Fruit fly (Drosophila melanogaster) whole organism, adult: Measurements from ENCODE around the gene CG32263.

ENCODE experiments used
- CG11617 ChIP-seq: fragments of 200-800 bp; sonication (Bioruptor generic); optimal IDR thresholded peaks from 2 replicates; lab custom pipeline; 2017; ENCODE audit warnings: mild to moderate bottlenecking, missing biosample characterization, missing genetic modification reagents, missing genetic modification characterization
- CG14711 ChIP-seq: fragments of 200-800 bp; sonication (Bioruptor generic); optimal IDR thresholded peaks from 2 replicates; lab custom pipeline; 2018; ENCODE audit warnings: missing biosample characterization, mild to moderate bottlenecking, missing genetic modification characterization, moderate library complexity
- CG5204 ChIP-seq: fragments of 200-800 bp; sonication (Bioruptor generic); optimal IDR thresholded peaks from 2 replicates; lab custom pipeline; 2016; ENCODE audit warnings: missing biosample characterization, missing genetic modification characterization
- CG7045 ChIP-seq: fragments of 200-800 bp; sonication (Bioruptor generic); optimal IDR thresholded peaks from 2 replicates; lab custom pipeline; 2017; ENCODE audit warnings: missing biosample characterization, mild to moderate bottlenecking, missing genetic modification characterization
- CG7101 ChIP-seq: fragments of 200-800 bp; sonication (Bioruptor generic); optimal IDR thresholded peaks from 2 replicates; lab custom pipeline; 2018; ENCODE audit warnings: missing biosample characterization, mild to moderate bottlenecking, missing genetic modification characterization, moderate library complexity
- Clk ChIP-seq: fragments of 200-800 bp; sonication (Bioruptor generic); optimal IDR thresholded peaks from 2 replicates; lab custom pipeline; 2017; ENCODE audit warnings: missing biosample characterization, missing genetic modification characterization
- bab1 ChIP-seq: fragments of 200-800 bp; sonication (Bioruptor generic); optimal IDR thresholded peaks from 3 replicates; lab custom pipeline; 2019; ENCODE audit warnings: missing biosample characterization, mild to moderate bottlenecking, missing genetic modification characterization, moderate library complexity
- cnc ChIP-seq, 2 experiments: fragments of >200 bp; optimal IDR thresholded peaks; 2 replicates each; lab custom pipeline; 2017
- ovo ChIP-seq: fragments of 200-800 bp; sonication (Bioruptor generic); optimal IDR thresholded peaks from 2 replicates; lab custom pipeline; 2016; ENCODE audit warnings: missing biosample characterization, missing genetic modification characterization
- tj ChIP-seq: fragments of 200-800 bp; sonication (Bioruptor generic); optimal IDR thresholded peaks from 3 replicates; lab custom pipeline; 2017; ENCODE audit warnings: missing biosample characterization, mild to moderate bottlenecking, missing genetic modification characterization, moderate library complexity
- toe ChIP-seq: fragments of 200-800 bp; sonication (Bioruptor generic); optimal IDR thresholded peaks from 2 replicates; lab custom pipeline; 2016; ENCODE audit warnings: missing biosample characterization, missing genetic modification characterization

dm6 chr3L:3855194-3855980 is 44.5 kb upstream of the CG32263 start:
- TF ChIP-seq CG7045 (GFP tag; lab: Kevin White, UChicago) (no peak), tj (no peak), CG5204 (GFP tag; lab: Kevin White, UChicago) (no peak), cnc (optimal IDR thresholded peaks at IDR 0.05; lab: Kevin White, UChicago) (no peak), bab1 (GFP tag; lab: Kevin White, UChicago) (no peak), Clk (GFP tag; lab: Kevin White, UChicago) (no peak), CG7101 (tag; lab: Kevin White, UChicago) (no peak), ovo (no peak), toe (GFP tag; lab: Kevin White, UChicago) (no peak), CG14711 (tag; lab: Kevin White, UChicago) (no peak), CG11617 (GFP tag; lab: Kevin White, UChicago) (no peak)
